Fruit fly (Drosophila melanogaster) whole organism, embryonic: ENCODE results near the gene CG8564.

Experiments
- Atf3 ChIP-seq: fragments of 200-800 bp; sonication (Bioruptor generic); optimal IDR thresholded peaks from 3 replicates; lab custom pipeline; 2016; ENCODE audit warnings: missing biosample characterization, missing genetic modification characterization
- BtbVII ChIP-seq: fragments of 200-800 bp; sonication (Bioruptor generic); optimal IDR thresholded peaks from 3 replicates; lab custom pipeline; 2017; ENCODE audit warnings: missing biosample characterization, mild to moderate bottlenecking, missing genetic modification characterization
- C15 ChIP-seq: fragments of 200-800 bp; sonication (Bioruptor generic); IDR thresholded peaks from 3 replicates; pipeline ENCODE4 v1.3.6; 2022; ENCODE audit warnings: missing biosample characterization, missing genetic modification characterization
- CG10565 ChIP-seq: fragments of 200-800 bp; sonication (Bioruptor generic); optimal IDR thresholded peaks from 3 replicates; lab custom pipeline; 2016; ENCODE audit warnings: missing biosample characterization, mild to moderate bottlenecking, missing genetic modification characterization
- CG10979 ChIP-seq: fragments of 200-800 bp; sonication (Bioruptor generic); optimal IDR thresholded peaks from 2 replicates; lab custom pipeline; 2018; ENCODE audit warnings: missing biosample characterization, mild to moderate bottlenecking, missing genetic modification characterization, moderate library complexity
- CG12744 ChIP-seq: fragments of 200-800 bp; sonication (Bioruptor generic); optimal IDR thresholded peaks from 2 replicates; lab custom pipeline; 2016; ENCODE audit warnings: missing biosample characterization, missing genetic modification characterization
- CG13894 ChIP-seq: fragments of 200-800 bp; sonication (Bioruptor generic); optimal IDR thresholded peaks from 3 replicates; lab custom pipeline; 2018; ENCODE audit warnings: missing biosample characterization, mild to moderate bottlenecking, missing genetic modification characterization, moderate library complexity
- CG14014 ChIP-seq: fragments of 200-800 bp; sonication (Bioruptor generic); IDR thresholded peaks from 2 replicates; pipeline ENCODE4 v1.3.6; 2022; ENCODE audit warnings: missing biosample characterization, missing genetic modification characterization
- CG14441 ChIP-seq: fragments of 200-800 bp; sonication (Bioruptor generic); IDR thresholded peaks from 2 replicates; pipeline ENCODE4 v1.3.6; 2022; ENCODE audit warnings: missing biosample characterization, missing genetic modification characterization
- CG14860 ChIP-seq: fragments of 200-800 bp; sonication (Bioruptor generic); IDR thresholded peaks from 3 replicates; pipeline ENCODE4 v1.3.6; 2022; ENCODE audit warnings: missing biosample characterization, missing genetic modification characterization; ENCODE audit not compliant: partially characterized antibody
- CG15601 ChIP-seq: fragments of 200-800 bp; sonication (Bioruptor generic); optimal IDR thresholded peaks from 3 replicates; lab custom pipeline; 2019; ENCODE audit warnings: missing biosample characterization, mild to moderate bottlenecking, missing genetic modification characterization, moderate library complexity
- CG1647 ChIP-seq: fragments of 200-800 bp; sonication (Bioruptor generic); optimal IDR thresholded peaks from 3 replicates; lab custom pipeline; 2016; ENCODE audit warnings: missing biosample characterization, missing genetic modification characterization
- CG16815 ChIP-seq: fragments of 200-800 bp; sonication (Bioruptor generic); optimal IDR thresholded peaks from 3 replicates; lab custom pipeline; 2017; ENCODE audit warnings: missing biosample characterization, mild to moderate bottlenecking, missing genetic modification characterization
- CG17361 ChIP-seq: fragments of 200-800 bp; sonication (Bioruptor generic); IDR thresholded peaks from 3 replicates; pipeline ENCODE4 v1.3.6; 2022; ENCODE audit warnings: missing biosample characterization, missing genetic modification characterization
- CG17829 ChIP-seq: fragments of 200-800 bp; optimal IDR thresholded peaks from 2 replicates; lab custom pipeline; 2019; ENCODE audit warnings: missing biosample characterization, mild to moderate bottlenecking, missing genetic modification characterization, moderate library complexity
- CG1832 ChIP-seq: fragments of 200-800 bp; sonication (Bioruptor generic); optimal IDR thresholded peaks from 2 replicates; lab custom pipeline; 2017; ENCODE audit warnings: missing biosample characterization, mild to moderate bottlenecking, missing genetic modification characterization, inconsistent platforms
- CG18599 ChIP-seq: fragments of 200-800 bp; sonication (Bioruptor generic); optimal IDR thresholded peaks from 3 replicates; lab custom pipeline; 2017; ENCODE audit warnings: missing biosample characterization, missing genetic modification characterization, mild to moderate bottlenecking, moderate library complexity, missing genetic modification reagents
- CG18619 ChIP-seq: fragments of 200-800 bp; sonication (Bioruptor generic); optimal IDR thresholded peaks from 3 replicates; lab custom pipeline; 2017; ENCODE audit warnings: missing biosample characterization, mild to moderate bottlenecking, missing genetic modification characterization
- CG2129 ChIP-seq: fragments of 200-800 bp; sonication (Bioruptor generic); IDR thresholded peaks from 2 replicates; pipeline ENCODE4 v1.3.6; 2022; ENCODE audit warnings: missing biosample characterization, missing genetic modification characterization; ENCODE audit not compliant: partially characterized antibody
- CG6689 ChIP-seq: fragments of 200-800 bp; sonication (Bioruptor generic); IDR thresholded peaks from 2 replicates; pipeline ENCODE4 v1.3.6; 2022; ENCODE audit warnings: missing biosample characterization, missing genetic modification characterization
- CG8290 ChIP-seq, 3 experiments: fragments of 200-800 bp; sonication (Bioruptor generic); optimal IDR thresholded peaks; 2 replicates each; lab custom pipeline; 2016 to 2019; ENCODE audit warnings: missing biosample characterization in 3 of 3, missing genetic modification characterization in 3 of 3, mild to moderate bottlenecking in 2 of 3, moderate library complexity in 1 of 3
- CG9727 ChIP-seq: fragments of 200-800 bp; sonication (Bioruptor generic); optimal IDR thresholded peaks from 3 replicates; lab custom pipeline; 2017; ENCODE audit warnings: missing biosample characterization, mild to moderate bottlenecking, missing genetic modification characterization
- CG9797 ChIP-seq: fragments of 200-800 bp; sonication (Bioruptor generic); optimal IDR thresholded peaks from 3 replicates; lab custom pipeline; 2018; ENCODE audit warnings: missing biosample characterization, mild to moderate bottlenecking, missing genetic modification characterization
- Chrac-16 ChIP-seq: fragments of 200-800 bp; sonication (Bioruptor generic); optimal IDR thresholded peaks from 3 replicates; lab custom pipeline; 2016; ENCODE audit warnings: missing biosample characterization, missing genetic modification characterization
- Dfd ChIP-seq, 2 experiments: fragments of >200 bp; optimal IDR thresholded peaks; 2 replicates each; lab custom pipeline; 2017; ENCODE audit warnings: missing biosample characterization in 2 of 2, missing genetic modification characterization in 2 of 2
- Gug ChIP-seq: fragments of 200-800 bp; sonication (Bioruptor generic); IDR thresholded peaks from 4 replicates; pipeline ENCODE4 v1.3.6; 2022; ENCODE audit warnings: missing biosample characterization, missing genetic modification characterization
- HLHmδ ChIP-seq: fragments of 200-800 bp; sonication (Bioruptor generic); optimal IDR thresholded peaks from 2 replicates; lab custom pipeline; 2018; ENCODE audit warnings: missing biosample characterization, mild to moderate bottlenecking, missing genetic modification characterization, moderate library complexity
- Kr ChIP-seq: fragments of 200-800 bp; sonication (Bioruptor generic); optimal IDR thresholded peaks from 2 replicates; lab custom pipeline; 2017; ENCODE audit warnings: missing biosample characterization, mild to moderate bottlenecking, missing genetic modification characterization
- Spps ChIP-seq: fragments of 200-800 bp; sonication (Bioruptor generic); optimal IDR thresholded peaks from 2 replicates; lab custom pipeline; 2018; ENCODE audit warnings: missing biosample characterization, mild to moderate bottlenecking, missing genetic modification characterization
- Sry-δ ChIP-seq: fragments of 200-800 bp; sonication (Bioruptor generic); optimal IDR thresholded peaks from 2 replicates; lab custom pipeline; 2016; ENCODE audit warnings: missing biosample characterization, missing genetic modification characterization
- cad ChIP-seq: fragments of >200 bp; optimal IDR thresholded peaks from 2 replicates; lab custom pipeline; 2017; ENCODE audit warnings: missing biosample characterization, missing genetic modification characterization
- gcm2 ChIP-seq: fragments of 200-800 bp; sonication (Bioruptor generic); optimal IDR thresholded peaks from 2 replicates; lab custom pipeline; 2016; ENCODE audit warnings: missing biosample characterization, missing genetic modification characterization
- hbn ChIP-seq: fragments of 200-800 bp; sonication (Bioruptor generic); IDR thresholded peaks from 2 replicates; pipeline ENCODE4 v1.3.6; 2022; ENCODE audit warnings: missing biosample characterization, missing genetic modification characterization; ENCODE audit not compliant: partially characterized antibody
- hkb ChIP-seq, 2 experiments: fragments of 200-800 bp in 1 of 2; fragments of >200 bp in 1 of 2; sonication (Bioruptor generic) in 1 of 2; IDR thresholded peaks in 1 of 2; optimal IDR thresholded peaks in 1 of 2; 2 replicates each; pipeline versions ENCODE4 v1.3.6 to Lab custom; 2017 to 2022; ENCODE audit warnings: missing biosample characterization in 1 of 2, missing genetic modification characterization in 1 of 2
- kah ChIP-seq: fragments of 200-800 bp; sonication (Bioruptor generic); optimal IDR thresholded peaks from 2 replicates; lab custom pipeline; 2018; ENCODE audit warnings: missing biosample characterization, mild to moderate bottlenecking, missing genetic modification characterization
- maf-S ChIP-seq: fragments of 200-800 bp; sonication (Bioruptor generic); optimal IDR thresholded peaks from 2 replicates; lab custom pipeline; 2016; ENCODE audit warnings: missing biosample characterization, missing genetic modification characterization
- pho ChIP-seq: fragments of 200-800 bp; sonication (Bioruptor generic); optimal IDR thresholded peaks from 2 replicates; lab custom pipeline; 2016; ENCODE audit warnings: missing biosample characterization, missing genetic modification characterization
- rib ChIP-seq: fragments of 200-800 bp; sonication (Bioruptor generic); IDR thresholded peaks from 2 replicates; pipeline ENCODE4 v1.3.6; 2022; ENCODE audit warnings: missing biosample characterization, missing genetic modification characterization
- ro ChIP-seq: fragments of 200-800 bp; sonication (Bioruptor generic); IDR thresholded peaks from 2 replicates; pipeline ENCODE4 v1.3.6; 2022; ENCODE audit warnings: missing biosample characterization, missing genetic modification characterization
- sens ChIP-seq: fragments of 200-800 bp; sonication (Bioruptor generic); peaks from one replicate; lab custom pipeline; 2016; ENCODE audit warnings: missing biosample characterization, missing genetic modification characterization
- sqz ChIP-seq: fragments of 200-800 bp; sonication (Bioruptor generic); optimal IDR thresholded peaks from 3 replicates; lab custom pipeline; 2018; ENCODE audit warnings: missing biosample characterization, mild to moderate bottlenecking, missing genetic modification characterization
- ssp ChIP-seq: fragments of 200-800 bp; sonication (Bioruptor generic); IDR thresholded peaks from 2 replicates; pipeline ENCODE4 v1.3.6; 2022; ENCODE audit warnings: missing biosample characterization, missing genetic modification characterization
- tna ChIP-seq: fragments of 200-800 bp; sonication (Bioruptor generic); IDR thresholded peaks from 2 replicates; pipeline ENCODE4 v1.3.6; 2022; ENCODE audit warnings: missing biosample characterization, missing genetic modification characterization; ENCODE audit not compliant: partially characterized antibody
- toy ChIP-seq: fragments of 200-800 bp; sonication (Bioruptor generic); IDR thresholded peaks from 2 replicates; pipeline ENCODE4 v1.3.6; 2022; ENCODE audit warnings: missing biosample characterization, missing genetic modification characterization
- vnd ChIP-seq: fragments of 200-800 bp; sonication (Bioruptor generic); IDR thresholded peaks from 3 replicates; pipeline ENCODE4 v1.3.6; 2022; ENCODE audit warnings: missing biosample characterization, missing genetic modification characterization; ENCODE audit not compliant: partially characterized antibody
- zen2 ChIP-seq: fragments of 200-800 bp; sonication (Bioruptor generic); IDR thresholded peaks from 3 replicates; pipeline ENCODE4 v1.3.6; 2022; ENCODE audit warnings: missing biosample characterization, missing genetic modification characterization; ENCODE audit not compliant: partially characterized antibody
- zfh1 ChIP-seq: fragments of 200-800 bp; sonication (Bioruptor generic); IDR thresholded peaks from 3 replicates; pipeline ENCODE4 v1.3.6; 2022; ENCODE audit warnings: missing biosample characterization, missing genetic modification characterization

CG8564 gene

dm6 chr3L:7434715-7435653 is 47.3 kb upstream of the CG8564 start, which contains the start of gene Rac2 (continued):
- TF ChIP-seq CG6689 (GFP tag; lab: Robert Waterston, UW) (no peak), C15 (no peak), CG17361 (GFP tag; lab: Robert Waterston, UW) (peak; percentile 44; the same call in 1 of the 3 replicates), maf-S (GFP tag; lab: Kevin White, UChicago) (no peak), hkb (optimal IDR thresholded peaks at IDR 0.05; lab: Kevin White, UChicago) (no peak), hkb (GFP tag; IDR thresholded peaks at IDR 0.05; lab: Robert Waterston, UW) (peak; percentile 45), CG9797 (GFP tag; lab: Kevin White, UChicago) (no peak), BtbVII (GFP tag; lab: Kevin White, UChicago) (peak; percentile 26), CG16815 (GFP tag; lab: Kevin White, UChicago) (no peak), CG1832 (peak; percentile 95), zen2 (GFP tag; lab: Robert Waterston, UW) (0 out of 3 replicates have a peak, but pooled peaks have one; percentile 41), Dfd (GFP tag; optimal IDR thresholded peaks at IDR 0.05; lab: Kevin White, UChicago) (no peak), CG1647 (GFP tag; lab: Kevin White, UChicago) (no peak), CG14014 (GFP tag; lab: Robert Waterston, UW) (0 out of 2 replicates have a peak, but pooled peaks have one; percentile 9), cad (peak; percentile 76), gcm2 (no peak), CG12744 (GFP tag; lab: Kevin White, UChicago) (no peak), Spps (tag; lab: Kevin White, UChicago) (no peak), Kr (GFP tag; lab: Kevin White, UChicago) (no peak), CG18619 (GFP tag; lab: Kevin White, UChicago) (no peak), CG8290 (GFP tag; optimal IDR thresholded peaks at IDR 0.05; lab: Kevin White, UChicago) (no peak), CG8290 (tag; optimal IDR thresholded peaks at IDR 0.05; lab: Kevin White, UChicago) (peak; percentile 10 to 44), sens (GFP tag; lab: Kevin White, UChicago) (peak; percentile 86), HLHmδ (GFP tag; lab: Kevin White, UChicago) (peak; percentile 16), ro (no peak), toy (GFP tag; lab: Robert Waterston, UW) (no peak), Atf3 (GFP tag; lab: Kevin White, UChicago) (peak; percentile 57), hbn (GFP tag; lab: Robert Waterston, UW) (peak; percentile 44), rib (GFP tag; lab: Robert Waterston, UW) (peak; percentile 64; the same call in 1 of the 2 replicates), Chrac-16 (GFP tag; lab: Kevin White, UChicago) (no peak), tna (GFP tag; lab: Robert Waterston, UW) (no peak), CG18599 (GFP tag; lab: Kevin White, UChicago) (no peak), Sry-δ (GFP tag; lab: Kevin White, UChicago) (no peak), zfh1 (no peak), CG17829 (tag; lab: Kevin White, UChicago) (peak; percentile 15), ssp (GFP tag; lab: Robert Waterston, UW) (no peak), CG15601 (tag; lab: Kevin White, UChicago) (peak; percentile 64), CG13894 (tag; lab: Kevin White, UChicago) (no peak), CG14441 (GFP tag; lab: Robert Waterston, UW) (0 out of 2 replicates have a peak, but pooled peaks have one; percentile 9), Gug (GFP tag; lab: Robert Waterston, UW) (no peak; the same call in 3 of the 4 replicates), CG10979 (tag; lab: Kevin White, UChicago) (peak; percentile 22), CG9727 (GFP tag; lab: Kevin White, UChicago) (peak; percentile 5), CG2129 (no peak), vnd (no peak), kah (GFP tag; lab: Kevin White, UChicago) (peak; percentile 23), pho (GFP tag; lab: Kevin White, UChicago) (no peak), sqz (GFP tag; lab: Kevin White, UChicago) (peak; percentile 64), CG14860 (GFP tag; lab: Robert Waterston, UW) (no peak), CG10565 (no peak)
